Worm (Caenorhabditis elegans) whole organism, early embryonic: ENCODE results near the gene T16G12.13.
A peak's percentile ranks its signal among the peaks of the same experiment; 100 is the strongest.

Source experiments
- B0310.2 ChIP-seq: sonication (generic microtip); optimal IDR thresholded peaks from 2 replicates; lab custom pipeline; 2016; ENCODE audit warnings: mild to moderate bottlenecking, missing genetic modification characterization, missing compliant biosample characterization
- F13C5.2 ChIP-seq: sonication (generic microtip); optimal IDR thresholded peaks from 2 replicates; lab custom pipeline; 2017; ENCODE audit warnings: mild to moderate bottlenecking, missing genetic modification characterization, inconsistent platforms, missing compliant biosample characterization
- aly-1 ChIP-seq: sonication (generic microtip); optimal IDR thresholded peaks from 2 replicates; lab custom pipeline; 2016; ENCODE audit warnings: missing genetic modification characterization, missing compliant biosample characterization
- ama-1 ChIP-seq: fragments of 150-350 bp; optimal IDR thresholded peaks from 2 replicates; lab custom pipeline; 2014
- ceh-13 ChIP-seq: fragments of 200-800 bp; sonication (Bioruptor generic); optimal IDR thresholded peaks from 2 replicates; lab custom pipeline; 2018; ENCODE audit warnings: mild to moderate bottlenecking, missing genetic modification characterization, missing compliant biosample characterization
- ceh-36 ChIP-seq: sonication (generic microtip); optimal IDR thresholded peaks from 2 replicates; lab custom pipeline; 2016; ENCODE audit warnings: missing genetic modification characterization, inconsistent platforms, missing compliant biosample characterization
- ets-7 ChIP-seq: sonication (generic microtip); optimal IDR thresholded peaks from 2 replicates; lab custom pipeline; 2016; ENCODE audit warnings: missing genotype, missing genetic modification characterization, missing compliant biosample characterization
- flt-1 ChIP-seq: fragments of 200-800 bp; sonication (Bioruptor generic); IDR thresholded peaks from 2 replicates; pipeline ENCODE4 v1.3.6; 2022; ENCODE audit warnings: missing genetic modification characterization, missing compliant biosample characterization
- hmbx-1 ChIP-seq: sonication (generic microtip); optimal IDR thresholded peaks from 2 replicates; lab custom pipeline; 2016; ENCODE audit warnings: mild to moderate bottlenecking, missing genetic modification characterization, missing compliant biosample characterization
- hmg-4 ChIP-seq: fragments of 200-800 bp; sonication (Bioruptor generic); optimal IDR thresholded peaks from 2 replicates; lab custom pipeline; 2018; ENCODE audit warnings: mild to moderate bottlenecking, missing genetic modification characterization, missing compliant biosample characterization
- hnd-1 ChIP-seq: sonication (generic microtip); optimal IDR thresholded peaks from 2 replicates; lab custom pipeline; 2016; ENCODE audit warnings: missing genetic modification characterization, missing compliant biosample characterization
- pes-1 ChIP-seq: fragments of 200-800 bp; sonication (Bioruptor generic); IDR thresholded peaks from 2 replicates; pipeline ENCODE4 v1.3.6; 2022; ENCODE audit warnings: missing genetic modification reagents, missing genetic modification characterization, missing compliant biosample characterization
- scrt-1 ChIP-seq: fragments of 200-800 bp; sonication (Bioruptor generic); IDR thresholded peaks from 2 replicates; pipeline ENCODE4 v1.3.6; 2022; ENCODE audit warnings: missing genetic modification characterization, missing compliant biosample characterization
- sea-1 ChIP-seq: fragments of 200-800 bp; sonication (Bioruptor generic); conservative IDR thresholded peaks from 2 replicates; pipeline ENCODE4 v1.3.6; 2022; ENCODE audit warnings: missing genetic modification characterization, missing compliant biosample characterization
- tbx-11 ChIP-seq: fragments of 200-800 bp; sonication (Bioruptor generic); IDR thresholded peaks from 2 replicates; pipeline ENCODE4 v1.3.6; 2022; ENCODE audit warnings: missing genetic modification characterization, missing compliant biosample characterization
- tbx-37 ChIP-seq: fragments of 200-800 bp; sonication (Bioruptor generic); conservative IDR thresholded peaks from 2 replicates; pipeline ENCODE4 v1.3.6; 2022; ENCODE audit warnings: missing genetic modification reagents, missing genetic modification characterization, missing compliant biosample characterization
- tra-4 ChIP-seq: sonication (generic microtip); optimal IDR thresholded peaks from 2 replicates; lab custom pipeline; 2017; ENCODE audit warnings: missing genetic modification characterization, missing compliant biosample characterization

Gene T16G12.13

ce11 chrIII:10085983-10086382 is 25.3 kb downstream of the T16G12.13 start, which contains the start of gene T16H12.2:
Gene T16H12.2, plus strand, starts transcription at chrIII:10086283.
- TF ChIP-seq ceh-36 (no peak), tbx-37 (GFP tag; lab: Robert Waterston, UW) (no peak), ets-7 (tag; lab: Kevin White, UChicago) (no peak), hmbx-1 (no peak), tbx-11 (no peak), F13C5.2 (tag; lab: Kevin White, UChicago) (no peak), scrt-1 (no peak), ceh-13 (GFP tag; lab: Kevin White, UChicago) (no peak), hmg-4 (GFP tag; lab: Kevin White, UChicago) (no peak), flt-1 (GFP tag; lab: Robert Waterston, UW) (no peak), sea-1 (GFP tag; lab: Robert Waterston, UW) (no peak), aly-1 (tag; lab: Kevin White, UChicago) (no peak), hnd-1 (tag; lab: Kevin White, UChicago) (no peak), ama-1 (lab: Kevin White, UChicago) (no peak), pes-1 (GFP tag; lab: Robert Waterston, UW) (no peak)

- TF ChIP-seq hmg-4 (GFP tag; lab: Kevin White, UChicago), result no peak
- no peak for TF ChIP-seq flt-1 (GFP tag; lab: Robert Waterston, UW)
- TF ChIP-seq pes-1 (GFP tag; lab: Robert Waterston, UW), result no peak
- TF ChIP-seq F13C5.2 (tag; lab: Kevin White, UChicago), result no peak
- no peak for TF ChIP-seq scrt-1
- no peak for TF ChIP-seq sea-1 (GFP tag; lab: Robert Waterston, UW)
- TF ChIP-seq tbx-37 (GFP tag; lab: Robert Waterston, UW), result no peak
- no peak for TF ChIP-seq hmbx-1
- no peak for TF ChIP-seq B0310.2 (tag; lab: Kevin White, UChicago)
- TF ChIP-seq aly-1 (tag; lab: Kevin White, UChicago), result no peak
- no peak for TF ChIP-seq tbx-11
- TF ChIP-seq ceh-13 (GFP tag; lab: Kevin White, UChicago), result no peak
- TF ChIP-seq hnd-1 (tag; lab: Kevin White, UChicago), result no peak
- no peak for TF ChIP-seq ets-7 (tag; lab: Kevin White, UChicago)
These were observed 27.9 kb downstream of the T16G12.13 start, which contains the start of gene hal-2 for ce11 chrIII:10088508-10088981. Gene hal-2, minus strand, starts transcription at chrIII:10088931.

- TF ChIP-seq hmg-4 (GFP tag; lab: Kevin White, UChicago), result no peak
- TF ChIP-seq scrt-1, result no peak
- no peak for TF ChIP-seq tra-4 (tag; lab: Kevin White, UChicago)
- TF ChIP-seq pes-1 (GFP tag; lab: Robert Waterston, UW), result no peak
- no peak for TF ChIP-seq B0310.2 (tag; lab: Kevin White, UChicago)
- TF ChIP-seq tbx-37 (GFP tag; lab: Robert Waterston, UW), result no peak
- no peak for TF ChIP-seq ceh-36
- TF ChIP-seq ets-7 (tag; lab: Kevin White, UChicago), result no peak
- TF ChIP-seq F13C5.2 (tag; lab: Kevin White, UChicago), result no peak
- TF ChIP-seq ama-1 (lab: Kevin White, UChicago), result no peak
- no peak for TF ChIP-seq flt-1 (GFP tag; lab: Robert Waterston, UW)
- no peak for TF ChIP-seq ceh-13 (GFP tag; lab: Kevin White, UChicago)
- TF ChIP-seq hmbx-1, result no peak
- no peak for TF ChIP-seq aly-1 (tag; lab: Kevin White, UChicago)
These were observed 30.0 kb downstream of the T16G12.13 start, which contains the start of gene gtf-2H2C for ce11 chrIII:10090685-10091084. Gene gtf-2H2C, minus strand, starts transcription at chrIII:10090785.

- TF ChIP-seq ceh-36 (no peak), pes-1 (GFP tag; lab: Robert Waterston, UW) (no peak), tbx-11 (no peak), ceh-13 (GFP tag; lab: Kevin White, UChicago) (no peak), flt-1 (GFP tag; lab: Robert Waterston, UW) (no peak)
These were observed 32.4 kb downstream of the T16G12.13 start for ce11 chrIII:10093093-10093492.

ce11 chrIII:10094538-10094937 is 33.9 kb downstream of the T16G12.13 start:
- peak; percentile 43 for TF ChIP-seq ceh-36
- no peak for TF ChIP-seq hnd-1 (tag; lab: Kevin White, UChicago)
- TF ChIP-seq hmg-4 (GFP tag; lab: Kevin White, UChicago), result peak; percentile 91
- TF ChIP-seq scrt-1, result no peak
- TF ChIP-seq B0310.2 (tag; lab: Kevin White, UChicago), result no peak
- TF ChIP-seq aly-1 (tag; lab: Kevin White, UChicago), result peak; percentile 52
- no peak for TF ChIP-seq hmbx-1
- no peak for TF ChIP-seq ceh-13 (GFP tag; lab: Kevin White, UChicago)
- TF ChIP-seq ama-1 (lab: Kevin White, UChicago), result no peak
- TF ChIP-seq pes-1 (GFP tag; lab: Robert Waterston, UW), result no peak
- peak; percentile 23 for TF ChIP-seq F13C5.2 (tag; lab: Kevin White, UChicago)

- TF ChIP-seq hmg-4 (GFP tag; lab: Kevin White, UChicago) (no peak), pes-1 (GFP tag; lab: Robert Waterston, UW) (no peak), B0310.2 (tag; lab: Kevin White, UChicago) (no peak), F13C5.2 (tag; lab: Kevin White, UChicago) (no peak)
These were observed 34.7 kb downstream of the T16G12.13 start for ce11 chrIII:10095377-10095776.

ce11 chrIII:10096525-10096972 is 35.9 kb downstream of the T16G12.13 start:
- TF ChIP-seq sea-1 (GFP tag; lab: Robert Waterston, UW) (no peak), hmg-4 (GFP tag; lab: Kevin White, UChicago) (peak; percentile 57)

ce11 chrIII:10097981-10098380 is 37.3 kb downstream of the T16G12.13 start, which contains the start of gene spop-1:
Gene spop-1, minus strand, starts transcription at chrIII:10098081.
- no peak for TF ChIP-seq tbx-37 (GFP tag; lab: Robert Waterston, UW)
- TF ChIP-seq sea-1 (GFP tag; lab: Robert Waterston, UW), result no peak
- no peak for TF ChIP-seq F13C5.2 (tag; lab: Kevin White, UChicago)
- TF ChIP-seq ets-7 (tag; lab: Kevin White, UChicago), result no peak
- no peak for TF ChIP-seq tra-4 (tag; lab: Kevin White, UChicago)
- TF ChIP-seq pes-1 (GFP tag; lab: Robert Waterston, UW), result no peak
- TF ChIP-seq scrt-1, result no peak
